Fruit fly (Drosophila melanogaster) whole organism, embryonic: ENCODE results near the gene CG10996.

Experiments
- Aef1 ChIP-seq: fragments of 200-800 bp; sonication (Bioruptor generic); IDR thresholded peaks from 3 replicates; pipeline ENCODE4 v1.3.6; 2022; ENCODE audit warnings: missing biosample characterization, missing genetic modification characterization
- Atf6 ChIP-seq: fragments of 200-800 bp; sonication (Bioruptor generic); IDR thresholded peaks from 2 replicates; pipeline ENCODE4 v1.3.6; 2022; ENCODE audit warnings: missing biosample characterization, missing genetic modification characterization
- Bteb2 ChIP-seq: fragments of 200-800 bp; sonication (Bioruptor generic); optimal IDR thresholded peaks from 2 replicates; lab custom pipeline; 2016; ENCODE audit warnings: missing biosample characterization, missing genetic modification characterization
- CG10147 ChIP-seq: fragments of 200-800 bp; sonication (Bioruptor generic); optimal IDR thresholded peaks from 2 replicates; lab custom pipeline; 2019; ENCODE audit warnings: missing biosample characterization, mild to moderate bottlenecking, missing genetic modification characterization, moderate library complexity
- CG10565 ChIP-seq: fragments of 200-800 bp; sonication (Bioruptor generic); optimal IDR thresholded peaks from 3 replicates; lab custom pipeline; 2016; ENCODE audit warnings: missing biosample characterization, mild to moderate bottlenecking, missing genetic modification characterization
- CG10654 ChIP-seq: fragments of 200-800 bp; sonication (Bioruptor generic); optimal IDR thresholded peaks from 2 replicates; lab custom pipeline; 2016; ENCODE audit warnings: missing biosample characterization, missing genetic modification characterization
- CG10959 ChIP-seq: fragments of 200-800 bp; sonication (Bioruptor generic); IDR thresholded peaks from 2 replicates; pipeline ENCODE4 v1.3.6; 2022; ENCODE audit warnings: missing biosample characterization, missing genetic modification characterization
- CG11560 ChIP-seq: fragments of 200-800 bp; sonication (Bioruptor generic); IDR thresholded peaks from 3 replicates; pipeline ENCODE4 v1.3.6; 2022; ENCODE audit warnings: missing biosample characterization, missing genetic modification characterization
- CG11723 ChIP-seq: fragments of 200-800 bp; sonication (Bioruptor generic); optimal IDR thresholded peaks from 2 replicates; lab custom pipeline; 2017; ENCODE audit warnings: missing biosample characterization, mild to moderate bottlenecking, missing genetic modification characterization
- CG13424 ChIP-seq: fragments of 200-800 bp; sonication (Bioruptor generic); optimal IDR thresholded peaks from 2 replicates; lab custom pipeline; 2019; ENCODE audit warnings: missing biosample characterization, mild to moderate bottlenecking, missing genetic modification characterization, moderate library complexity
- CG13775 ChIP-seq: fragments of 200-800 bp; sonication (Bioruptor generic); optimal IDR thresholded peaks from 3 replicates; lab custom pipeline; 2017; ENCODE audit warnings: missing biosample characterization, mild to moderate bottlenecking, missing genetic modification characterization
- CG31224 ChIP-seq: fragments of 200-800 bp; sonication (Bioruptor generic); IDR thresholded peaks from 2 replicates; pipeline ENCODE4 v1.3.6; 2022; ENCODE audit warnings: missing biosample characterization, missing genetic modification characterization
- CG3281 ChIP-seq: fragments of 200-800 bp; sonication (Bioruptor generic); optimal IDR thresholded peaks from 3 replicates; lab custom pipeline; 2017; ENCODE audit warnings: missing biosample characterization, mild to moderate bottlenecking, missing genetic modification characterization
- CG4707 ChIP-seq: fragments of 200-800 bp; sonication (Bioruptor generic); optimal IDR thresholded peaks from 2 replicates; lab custom pipeline; 2018; ENCODE audit warnings: missing biosample characterization, mild to moderate bottlenecking, missing genetic modification characterization, moderate library complexity
- CG4730 ChIP-seq: fragments of 200-800 bp; sonication (Bioruptor generic); IDR thresholded peaks from 2 replicates; pipeline ENCODE4 v1.3.6; 2022; ENCODE audit warnings: missing biosample characterization, missing genetic modification characterization
- CG5953 ChIP-seq: fragments of 200-800 bp; sonication (Bioruptor generic); IDR thresholded peaks from 2 replicates; pipeline ENCODE4 v1.3.6; 2022; ENCODE audit warnings: missing biosample characterization, missing genetic modification characterization
- CG6683 ChIP-seq: fragments of 200-800 bp; sonication (Bioruptor generic); optimal IDR thresholded peaks from 2 replicates; lab custom pipeline; 2017; ENCODE audit warnings: missing biosample characterization, mild to moderate bottlenecking, missing genetic modification characterization, missing genetic modification reagents
- CG6854 ChIP-seq: fragments of 200-800 bp; sonication (Bioruptor generic); optimal IDR thresholded peaks from 3 replicates; lab custom pipeline; 2017; ENCODE audit warnings: missing biosample characterization, mild to moderate bottlenecking, missing genetic modification characterization
- D ChIP-seq, 2 experiments: fragments of 200-800 bp in 1 of 2; fragments of >200 bp in 1 of 2; sonication (Bioruptor generic) in 1 of 2; optimal IDR thresholded peaks; 2 replicates in 1 of 2; 3 replicates in 1 of 2; lab custom pipeline; 2017; ENCODE audit warnings: mild to moderate bottlenecking in 1 of 2, missing biosample characterization in 1 of 2, missing genetic modification characterization in 1 of 2, missing genetic modification reagents in 1 of 2
- Doc3 ChIP-seq: fragments of 200-800 bp; sonication (Bioruptor generic); IDR thresholded peaks from 3 replicates; pipeline ENCODE4 v1.3.6; 2022; ENCODE audit warnings: missing biosample characterization, missing genetic modification characterization; ENCODE audit not compliant: partially characterized antibody
- Dp ChIP-seq: fragments of 200-800 bp; sonication (Bioruptor generic); optimal IDR thresholded peaks from 2 replicates; lab custom pipeline; 2018; ENCODE audit warnings: missing biosample characterization, mild to moderate bottlenecking, missing genetic modification characterization, moderate library complexity
- Dref ChIP-seq: fragments of 200-800 bp; sonication (Bioruptor generic); IDR thresholded peaks from 2 replicates; pipeline ENCODE4 v1.3.6; 2022; ENCODE audit warnings: missing biosample characterization, missing genetic modification characterization
- Elba2 ChIP-seq: fragments of 200-800 bp; sonication (Bioruptor generic); optimal IDR thresholded peaks from 3 replicates; lab custom pipeline; 2016; ENCODE audit warnings: missing biosample characterization, missing genetic modification characterization
- Hr39 ChIP-seq: fragments of >200 bp; optimal IDR thresholded peaks from 2 replicates; lab custom pipeline; 2017
- Hsf ChIP-seq: fragments of 200-800 bp; sonication (Bioruptor generic); optimal IDR thresholded peaks from 3 replicates; lab custom pipeline; 2016; ENCODE audit warnings: missing biosample characterization, missing genetic modification characterization
- Meics ChIP-seq: fragments of 200-800 bp; sonication (Bioruptor generic); optimal IDR thresholded peaks from 2 replicates; lab custom pipeline; 2017; ENCODE audit warnings: missing biosample characterization, mild to moderate bottlenecking, missing genetic modification characterization
- NC2β ChIP-seq: fragments of 200-800 bp; sonication (Bioruptor generic); optimal IDR thresholded peaks from 2 replicates; lab custom pipeline; 2016; ENCODE audit warnings: missing biosample characterization, missing genetic modification characterization
- NK7.1 ChIP-seq: fragments of 200-800 bp; sonication (Bioruptor generic); optimal IDR thresholded peaks from 3 replicates; lab custom pipeline; 2016; ENCODE audit warnings: missing biosample characterization, missing genetic modification characterization
- PHDP ChIP-seq: fragments of 200-800 bp; sonication (Bioruptor generic); optimal IDR thresholded peaks from 3 replicates; lab custom pipeline; 2018; ENCODE audit warnings: missing biosample characterization, mild to moderate bottlenecking, missing genetic modification characterization, moderate library complexity
- Rx ChIP-seq: fragments of 200-800 bp; sonication (Bioruptor generic); IDR thresholded peaks from 2 replicates; pipeline ENCODE4 v1.3.6; 2022; ENCODE audit warnings: missing biosample characterization, missing genetic modification characterization
- abd-A ChIP-seq: fragments of 200-800 bp; sonication (Bioruptor generic); optimal IDR thresholded peaks from 3 replicates; lab custom pipeline; 2019; ENCODE audit warnings: missing biosample characterization, mild to moderate bottlenecking, missing genetic modification characterization, moderate library complexity
- bsh ChIP-seq, 2 experiments: fragments of 200-800 bp; sonication (Bioruptor generic); optimal IDR thresholded peaks; 2 replicates each; lab custom pipeline; 2017 to 2018; ENCODE audit warnings: mild to moderate bottlenecking in 2 of 2, missing biosample characterization in 2 of 2, missing genetic modification characterization in 2 of 2, moderate library complexity in 1 of 2
- cg ChIP-seq: fragments of 200-800 bp; sonication (Bioruptor generic); optimal IDR thresholded peaks from 3 replicates; lab custom pipeline; 2019; ENCODE audit warnings: missing biosample characterization, mild to moderate bottlenecking, missing genetic modification characterization, moderate library complexity
- chif ChIP-seq, 2 experiments: fragments of 200-800 bp; sonication (Bioruptor generic); optimal IDR thresholded peaks; 3 replicates each; lab custom pipeline; 2016; ENCODE audit warnings: missing biosample characterization in 2 of 2, missing genetic modification characterization in 2 of 2
- da ChIP-seq: fragments of 200-800 bp; sonication (Bioruptor generic); optimal IDR thresholded peaks from 2 replicates; lab custom pipeline; 2016; ENCODE audit warnings: missing biosample characterization, missing genetic modification characterization
- dpn ChIP-seq, 2 experiments: fragments of 200-800 bp; sonication (Bioruptor generic); optimal IDR thresholded peaks; 3 replicates each; lab custom pipeline; 2016; ENCODE audit warnings: missing biosample characterization in 2 of 2, missing genetic modification characterization in 2 of 2
- gem ChIP-seq: fragments of 200-800 bp; sonication (Bioruptor generic); optimal IDR thresholded peaks from 2 replicates; lab custom pipeline; 2019; ENCODE audit warnings: missing biosample characterization, mild to moderate bottlenecking, missing genetic modification characterization, moderate library complexity
- gt ChIP-seq: fragments of 200-800 bp; sonication (Bioruptor generic); IDR thresholded peaks from 2 replicates; pipeline ENCODE4 v1.3.6; 2022; ENCODE audit warnings: missing biosample characterization, missing genetic modification characterization
- hth ChIP-seq: fragments of >200 bp; optimal IDR thresholded peaks from 2 replicates; lab custom pipeline; 2017; ENCODE audit warnings: inconsistent platforms
- kay ChIP-seq: fragments of 200-800 bp; sonication (Bioruptor generic); optimal IDR thresholded peaks from 2 replicates; lab custom pipeline; 2016; ENCODE audit warnings: missing biosample characterization, missing genetic modification characterization
- klu ChIP-seq: fragments of 200-800 bp; sonication (Bioruptor generic); IDR thresholded peaks from 2 replicates; pipeline ENCODE4 v1.3.6; 2022; ENCODE audit warnings: missing biosample characterization, missing genetic modification characterization
- knrl ChIP-seq: fragments of 200-800 bp; sonication (Bioruptor generic); IDR thresholded peaks from 3 replicates; pipeline ENCODE4 v1.3.6; 2022; ENCODE audit warnings: missing biosample characterization, missing genetic modification characterization; ENCODE audit not compliant: partially characterized antibody
- lov ChIP-seq, 2 experiments: fragments of 200-800 bp in 1 of 2; fragments of >200 bp in 1 of 2; sonication (Bioruptor generic) in 1 of 2; IDR thresholded peaks in 1 of 2; optimal IDR thresholded peaks in 1 of 2; 2 replicates in 1 of 2; 3 replicates in 1 of 2; pipeline versions ENCODE4 v1.3.6 to Lab custom; 2017 to 2022; ENCODE audit warnings: missing biosample characterization in 1 of 2, missing genetic modification characterization in 1 of 2
- pho ChIP-seq: fragments of 200-800 bp; sonication (Bioruptor generic); optimal IDR thresholded peaks from 2 replicates; lab custom pipeline; 2016; ENCODE audit warnings: missing biosample characterization, missing genetic modification characterization
- seq ChIP-seq: fragments of 200-800 bp; sonication (Bioruptor generic); IDR thresholded peaks from 2 replicates; pipeline ENCODE4 v1.3.6; 2022; ENCODE audit warnings: missing biosample characterization, missing genetic modification characterization
- sima ChIP-seq: fragments of 200-800 bp; sonication (Bioruptor generic); optimal IDR thresholded peaks from 2 replicates; lab custom pipeline; 2016; ENCODE audit warnings: missing biosample characterization, missing genetic modification characterization
- slbo ChIP-seq: fragments of 200-800 bp; sonication (Bioruptor generic); IDR thresholded peaks from 2 replicates; pipeline ENCODE4 v1.3.6; 2022; ENCODE audit warnings: missing biosample characterization, missing genetic modification characterization
- trem ChIP-seq: fragments of 200-800 bp; optimal IDR thresholded peaks from 3 replicates; lab custom pipeline; 2019; ENCODE audit warnings: missing biosample characterization, mild to moderate bottlenecking, missing genetic modification characterization, moderate library complexity
- tup ChIP-seq: fragments of 200-800 bp; sonication (Bioruptor generic); optimal IDR thresholded peaks from 2 replicates; lab custom pipeline; 2016; ENCODE audit warnings: missing biosample characterization, mild to moderate bottlenecking, missing genetic modification characterization, moderate library complexity
- zfh1 ChIP-seq: fragments of 200-800 bp; sonication (Bioruptor generic); IDR thresholded peaks from 3 replicates; pipeline ENCODE4 v1.3.6; 2022; ENCODE audit warnings: missing biosample characterization, missing genetic modification characterization

Gene CG10996

DNA sequence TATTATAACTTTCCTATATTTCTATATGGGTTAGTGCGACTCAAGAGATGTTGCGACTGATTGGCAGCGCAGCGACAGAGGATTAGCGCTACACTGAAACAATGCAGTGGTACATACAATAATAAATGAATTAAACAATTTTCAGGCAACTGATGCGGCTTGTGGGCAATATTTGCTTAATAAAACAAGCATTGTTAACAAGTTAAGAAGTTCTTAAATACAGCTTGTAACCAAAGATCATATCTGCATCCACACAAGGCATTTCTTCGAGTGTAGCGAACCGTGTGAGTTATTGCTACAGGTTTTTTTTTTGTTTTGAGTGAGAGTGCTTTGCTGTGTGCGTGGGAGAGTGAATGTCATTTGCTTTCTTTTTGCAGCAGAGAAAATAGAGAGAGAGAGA lies 41.5 kb upstream of the CG10996 start (continued):
- peak; percentile 67 for TF ChIP-seq Rx (GFP tag; lab: Robert Waterston, UW)
- no peak for TF ChIP-seq CG10565 (GFP tag; lab: Kevin White, UChicago)
- peak; percentile 70 for TF ChIP-seq PHDP (tag; lab: Kevin White, UChicago)
- peak; percentile 61 for TF ChIP-seq NC2β (GFP tag; lab: Kevin White, UChicago)
- no peak for TF ChIP-seq gt
- TF ChIP-seq CG6854 (GFP tag; lab: Kevin White, UChicago) = no peak
- TF ChIP-seq CG13775 (GFP tag; lab: Kevin White, UChicago) = peak; percentile 59
- peak; percentile 32 for TF ChIP-seq da (GFP tag; lab: Kevin White, UChicago)
- TF ChIP-seq Meics (GFP tag; lab: Kevin White, UChicago) = peak; percentile 57
- TF ChIP-seq CG4730 (GFP tag; lab: Robert Waterston, UW) = peak; percentile 22; the same call in 1 of the 2 replicates
- peak; percentile 44 for TF ChIP-seq Elba2 (GFP tag; lab: Kevin White, UChicago)
- no peak for TF ChIP-seq CG11560 (tag; lab: Robert Waterston, UW)
- no peak for TF ChIP-seq hth (lab: Kevin White, UChicago)
- TF ChIP-seq CG31224 (GFP tag; lab: Robert Waterston, UW) = peak; percentile 39; the same call in 1 of the 2 replicates
- no peak for TF ChIP-seq Hr39 (lab: Kevin White, UChicago)
- peak; percentile 65 to 77 for TF ChIP-seq chif (GFP tag; optimal IDR thresholded peaks at IDR 0.05; lab: Kevin White, UChicago)
- TF ChIP-seq trem (tag; lab: Kevin White, UChicago) = peak; percentile 5
- TF ChIP-seq gem (tag; lab: Kevin White, UChicago) = peak; percentile 82
- peak; percentile 73 for TF ChIP-seq slbo (GFP tag; lab: Robert Waterston, UW)
- peak; percentile 63; the same call in 1 of the 2 replicates for TF ChIP-seq seq (GFP tag; lab: Robert Waterston, UW)
- TF ChIP-seq tup (GFP tag; lab: Kevin White, UChicago) = no peak
- TF ChIP-seq CG10147 (GFP tag; lab: Kevin White, UChicago) = peak; percentile 39
- peak; percentile 40 for TF ChIP-seq Bteb2 (GFP tag; lab: Kevin White, UChicago)
- no peak for TF ChIP-seq Doc3 (GFP tag; lab: Robert Waterston, UW)
- no peak for TF ChIP-seq abd-A
- TF ChIP-seq dpn (GFP tag; optimal IDR thresholded peaks at IDR 0.05; lab: Kevin White, UChicago) = peak; percentile 70 to 76
- TF ChIP-seq Aef1 (GFP tag; lab: Robert Waterston, UW) = peak; percentile 41; the same call in 2 of the 3 replicates
- TF ChIP-seq Dref (GFP tag; lab: Robert Waterston, UW) = no peak
- TF ChIP-seq klu (GFP tag; lab: Robert Waterston, UW) = 0 out of 2 replicates have a peak, but pooled peaks have one; percentile 31
- TF ChIP-seq CG5953 (GFP tag; lab: Robert Waterston, UW) = peak; percentile 65
- TF ChIP-seq pho (GFP tag; lab: Kevin White, UChicago) = peak; percentile 65
- TF ChIP-seq D (optimal IDR thresholded peaks at IDR 0.05; lab: Kevin White, UChicago) = no peak
- TF ChIP-seq D (GFP tag; optimal IDR thresholded peaks at IDR 0.05; lab: Kevin White, UChicago) = peak; percentile 59
- no peak for TF ChIP-seq lov (optimal IDR thresholded peaks at IDR 0.05; lab: Kevin White, UChicago)
- TF ChIP-seq lov (GFP tag; IDR thresholded peaks at IDR 0.05; lab: Robert Waterston, UW) = no peak
- peak; percentile 1 for TF ChIP-seq CG6683 (GFP tag; lab: Kevin White, UChicago)
- TF ChIP-seq cg (GFP tag; lab: Kevin White, UChicago) = no peak
- peak; percentile 50 to 58 for TF ChIP-seq bsh (GFP tag; optimal IDR thresholded peaks at IDR 0.05; lab: Kevin White, UChicago)
- no peak for TF ChIP-seq sima (GFP tag; lab: Kevin White, UChicago)
- TF ChIP-seq knrl (GFP tag; lab: Robert Waterston, UW) = no peak
- peak; percentile 58 for TF ChIP-seq CG10654 (GFP tag; lab: Kevin White, UChicago)
- TF ChIP-seq zfh1 (GFP tag; lab: Robert Waterston, UW) = peak; percentile 87
- peak; percentile 56 for TF ChIP-seq CG11723
- TF ChIP-seq NK7.1 (GFP tag; lab: Kevin White, UChicago) = peak; percentile 38
- TF ChIP-seq CG10959 (GFP tag; lab: Robert Waterston, UW) = 0 out of 2 replicates have a peak, but pooled peaks have one; percentile 15
- TF ChIP-seq Dp = no peak
- peak; percentile 60 for TF ChIP-seq CG3281
- peak; percentile 39 for TF ChIP-seq kay (GFP tag; lab: Kevin White, UChicago)
- peak; percentile 62; the same call in 1 of the 2 replicates for TF ChIP-seq Atf6 (GFP tag; lab: Robert Waterston, UW)
- TF ChIP-seq CG4707 = peak; percentile 34
- peak; percentile 69 for TF ChIP-seq CG13424 (tag; lab: Kevin White, UChicago)
- peak; percentile 76 for TF ChIP-seq Hsf (GFP tag; lab: Kevin White, UChicago)
